Fruit fly (Drosophila melanogaster) whole organism, embryonic: ENCODE results near the gene CG7386.

ENCODE experiments used
- B-H2 ChIP-seq: fragments of 200-800 bp; sonication (Bioruptor generic); optimal IDR thresholded peaks from 2 replicates; lab custom pipeline; 2018; ENCODE audit warnings: missing biosample characterization, mild to moderate bottlenecking, missing genetic modification characterization
- CG3838 ChIP-seq: fragments of 200-800 bp; sonication (Bioruptor generic); optimal IDR thresholded peaks from 3 replicates; lab custom pipeline; 2016; ENCODE audit warnings: missing biosample characterization, missing genetic modification characterization
- CG4404 ChIP-seq: fragments of 200-800 bp; sonication (Bioruptor generic); IDR thresholded peaks from 2 replicates; pipeline ENCODE4 v1.3.6; 2022; ENCODE audit warnings: missing biosample characterization, missing genetic modification characterization
- D ChIP-seq, 2 experiments: fragments of 200-800 bp in 1 of 2; fragments of >200 bp in 1 of 2; sonication (Bioruptor generic) in 1 of 2; optimal IDR thresholded peaks; 2 replicates in 1 of 2; 3 replicates in 1 of 2; lab custom pipeline; 2017; ENCODE audit warnings: mild to moderate bottlenecking in 1 of 2, missing biosample characterization in 1 of 2, missing genetic modification characterization in 1 of 2, missing genetic modification reagents in 1 of 2
- ato ChIP-seq: fragments of 200-800 bp; sonication (Bioruptor generic); IDR thresholded peaks from 2 replicates; pipeline ENCODE4 v1.3.6; 2022; ENCODE audit warnings: missing biosample characterization, missing genetic modification characterization; ENCODE audit not compliant: partially characterized antibody
- bab2 ChIP-seq: fragments of 200-800 bp; sonication (Bioruptor generic); optimal IDR thresholded peaks from 2 replicates; lab custom pipeline; 2016; ENCODE audit warnings: missing biosample characterization, missing genetic modification characterization
- dmrt99B ChIP-seq: fragments of 200-800 bp; sonication (Bioruptor generic); optimal IDR thresholded peaks from 2 replicates; lab custom pipeline; 2018; ENCODE audit warnings: missing biosample characterization, mild to moderate bottlenecking, missing genetic modification characterization, moderate library complexity
- gfzf ChIP-seq: fragments of 200-800 bp; sonication (Bioruptor generic); optimal IDR thresholded peaks from 2 replicates; lab custom pipeline; 2016; ENCODE audit warnings: missing biosample characterization, mild to moderate bottlenecking, missing genetic modification characterization, moderate library complexity
- grau ChIP-seq: fragments of 200-800 bp; optimal IDR thresholded peaks from 3 replicates; lab custom pipeline; 2019; ENCODE audit warnings: missing biosample characterization, mild to moderate bottlenecking, missing genetic modification characterization, moderate library complexity
- hkb ChIP-seq, 2 experiments: fragments of 200-800 bp in 1 of 2; fragments of >200 bp in 1 of 2; sonication (Bioruptor generic) in 1 of 2; IDR thresholded peaks in 1 of 2; optimal IDR thresholded peaks in 1 of 2; 2 replicates each; pipeline versions ENCODE4 v1.3.6 to Lab custom; 2017 to 2022; ENCODE audit warnings: missing biosample characterization in 1 of 2, missing genetic modification characterization in 1 of 2
- pfk ChIP-seq: fragments of 200-800 bp; sonication (Bioruptor generic); optimal IDR thresholded peaks from 2 replicates; lab custom pipeline; 2018; ENCODE audit warnings: missing biosample characterization, mild to moderate bottlenecking, missing genetic modification characterization, moderate library complexity
- zen2 ChIP-seq: fragments of 200-800 bp; sonication (Bioruptor generic); IDR thresholded peaks from 3 replicates; pipeline ENCODE4 v1.3.6; 2022; ENCODE audit warnings: missing biosample characterization, missing genetic modification characterization; ENCODE audit not compliant: partially characterized antibody
- zf30C ChIP-seq: fragments of 200-800 bp; sonication (Bioruptor generic); optimal IDR thresholded peaks from 3 replicates; lab custom pipeline; 2018; ENCODE audit warnings: missing biosample characterization, mild to moderate bottlenecking, missing genetic modification characterization

DNA sequence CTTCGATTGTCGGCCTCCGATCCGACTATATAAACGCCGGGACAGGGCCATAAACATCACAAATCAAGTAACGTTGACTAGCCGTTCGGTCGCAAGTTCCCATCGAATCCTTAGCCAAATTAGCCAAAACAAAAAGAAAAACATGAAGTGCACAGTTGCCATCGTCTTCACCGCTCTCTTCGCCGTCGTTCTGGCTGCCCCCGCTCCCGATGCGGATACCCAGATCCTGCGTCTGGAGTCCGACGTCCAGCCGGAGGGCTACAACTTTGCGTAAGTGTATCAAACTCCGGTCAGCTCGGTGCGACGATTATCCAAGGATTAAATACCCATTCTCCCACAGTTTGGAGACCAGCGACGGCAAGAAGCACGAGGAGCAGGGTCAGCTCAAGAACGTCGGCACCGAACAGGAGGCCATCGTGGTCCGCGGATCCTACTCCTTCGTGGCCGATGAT lies 44.8 kb upstream of the CG7386 start, which contains the start of gene Lcp65Ac:
- TF ChIP-seq hkb (optimal IDR thresholded peaks at IDR 0.05; lab: Kevin White, UChicago) (no peak), hkb (GFP tag; IDR thresholded peaks at IDR 0.05; lab: Robert Waterston, UW) (no peak), grau (no peak), ato (no peak), D (optimal IDR thresholded peaks at IDR 0.05; lab: Kevin White, UChicago) (no peak), D (GFP tag; optimal IDR thresholded peaks at IDR 0.05; lab: Kevin White, UChicago) (no peak), bab2 (no peak), zf30C (GFP tag; lab: Kevin White, UChicago) (no peak), B-H2 (no peak), zen2 (GFP tag; lab: Robert Waterston, UW) (no peak), pfk (GFP tag; lab: Kevin White, UChicago) (no peak), dmrt99B (tag; lab: Kevin White, UChicago) (no peak), CG4404 (no peak), CG3838 (GFP tag; lab: Kevin White, UChicago) (no peak), gfzf (no peak)
